Fruit fly (Drosophila melanogaster) whole organism, adult: ENCODE measurements around the gene CG15141.
A peak's percentile ranks its signal among the peaks of the same experiment; 100 is the strongest.

Experiments used
- CG11617 ChIP-seq: fragments of 200-800 bp; sonication (Bioruptor generic); optimal IDR thresholded peaks from 2 replicates; lab custom pipeline; 2017; ENCODE audit warnings: mild to moderate bottlenecking, missing biosample characterization, missing genetic modification reagents, missing genetic modification characterization
- CG14711 ChIP-seq: fragments of 200-800 bp; sonication (Bioruptor generic); optimal IDR thresholded peaks from 2 replicates; lab custom pipeline; 2018; ENCODE audit warnings: missing biosample characterization, mild to moderate bottlenecking, missing genetic modification characterization, moderate library complexity
- CG1620 ChIP-seq: fragments of 200-800 bp; sonication (Bioruptor generic); optimal IDR thresholded peaks from 2 replicates; lab custom pipeline; 2016; ENCODE audit warnings: missing biosample characterization, missing genetic modification characterization
- CG33017 ChIP-seq: fragments of 200-800 bp; sonication (Bioruptor generic); optimal IDR thresholded peaks from 2 replicates; lab custom pipeline; 2018; ENCODE audit warnings: missing biosample characterization, mild to moderate bottlenecking, missing genetic modification characterization, moderate library complexity
- CG7045 ChIP-seq: fragments of 200-800 bp; sonication (Bioruptor generic); optimal IDR thresholded peaks from 2 replicates; lab custom pipeline; 2017; ENCODE audit warnings: missing biosample characterization, mild to moderate bottlenecking, missing genetic modification characterization
- Clk ChIP-seq: fragments of 200-800 bp; sonication (Bioruptor generic); optimal IDR thresholded peaks from 2 replicates; lab custom pipeline; 2017; ENCODE audit warnings: missing biosample characterization, missing genetic modification characterization
- Crg-1 ChIP-seq: fragments of 200-800 bp; sonication (Bioruptor generic); optimal IDR thresholded peaks from 2 replicates; lab custom pipeline; 2016; ENCODE audit warnings: missing biosample characterization, missing genetic modification characterization
- Mnt ChIP-seq: fragments of 200-800 bp; sonication (Bioruptor generic); optimal IDR thresholded peaks from 2 replicates; lab custom pipeline; 2016; ENCODE audit warnings: missing biosample characterization, mild to moderate bottlenecking, missing genetic modification characterization
- bab1 ChIP-seq: fragments of 200-800 bp; sonication (Bioruptor generic); optimal IDR thresholded peaks from 3 replicates; lab custom pipeline; 2019; ENCODE audit warnings: missing biosample characterization, mild to moderate bottlenecking, missing genetic modification characterization, moderate library complexity
- cic ChIP-seq: fragments of 200-800 bp; sonication (Bioruptor generic); optimal IDR thresholded peaks from 2 replicates; lab custom pipeline; 2017; ENCODE audit warnings: missing biosample characterization, mild to moderate bottlenecking, missing genetic modification characterization, moderate library complexity
- kay ChIP-seq: fragments of 200-800 bp; sonication (Bioruptor generic); peaks from one replicate; lab custom pipeline; 2016; ENCODE audit warnings: missing biosample characterization, missing genetic modification characterization, borderline replicate concordance
- ovo ChIP-seq: fragments of 200-800 bp; sonication (Bioruptor generic); optimal IDR thresholded peaks from 2 replicates; lab custom pipeline; 2016; ENCODE audit warnings: missing biosample characterization, missing genetic modification characterization

CG15141 gene

DNA sequence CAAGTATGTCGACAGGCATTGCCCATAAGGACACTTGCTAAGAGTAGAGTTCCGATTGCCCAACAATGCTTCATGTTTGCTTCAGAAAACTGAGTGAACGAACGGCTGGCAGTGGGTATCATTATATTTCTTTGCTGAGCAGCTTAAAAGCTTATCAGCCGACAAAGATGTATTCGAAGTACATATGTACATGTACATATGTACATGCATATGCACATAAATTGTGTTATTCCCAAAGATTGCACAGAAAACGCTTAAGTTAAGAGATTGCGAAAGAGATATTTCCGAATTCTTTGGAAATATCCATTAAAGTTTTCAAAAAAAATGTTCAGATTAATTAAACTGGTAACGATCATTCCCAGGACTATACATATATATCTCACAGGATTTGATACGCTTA lies 45.4 kb downstream of the CG15141 start, which contains the start of gene SPH93:
Gene SPH93 (minus strand): TSS at position 101 of the 400 bp plus-strand sequence.
- TF ChIP-seq Clk (GFP tag; lab: Kevin White, UChicago) (no peak), CG33017 (tag; lab: Kevin White, UChicago) (no peak), Crg-1 (GFP tag; lab: Kevin White, UChicago) (no peak), ovo (GFP tag; lab: Kevin White, UChicago) (no peak), CG7045 (GFP tag; lab: Kevin White, UChicago) (no peak), bab1 (no peak), CG11617 (no peak), CG14711 (tag; lab: Kevin White, UChicago) (no peak), Mnt (GFP tag; lab: Kevin White, UChicago) (no peak)

DNA sequence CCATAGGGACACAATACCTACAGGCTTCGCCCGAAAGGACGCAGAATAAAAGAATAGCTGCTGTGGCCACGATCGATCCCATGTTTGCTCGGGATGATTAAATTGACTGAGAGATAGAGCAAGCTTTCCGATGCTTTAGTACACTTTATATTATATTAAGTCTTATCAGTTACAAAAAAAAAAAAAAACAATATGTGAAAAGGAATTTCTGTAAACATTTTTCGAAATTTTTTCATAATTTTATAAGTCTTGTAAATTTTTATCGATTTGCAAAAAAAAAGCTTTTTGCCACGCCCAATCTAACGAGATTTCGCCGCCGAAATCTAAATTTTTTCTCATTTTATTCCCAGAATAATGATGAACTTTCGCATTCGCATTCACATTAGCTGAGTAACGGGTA lies 47.5 kb downstream of the CG15141 start, which contains the start of gene CG18563:
Gene CG18563 (minus strand): TSS at position 101 of the 400 bp plus-strand sequence.
- no peak for TF ChIP-seq CG33017 (tag; lab: Kevin White, UChicago)
- no peak for TF ChIP-seq bab1
- no peak for TF ChIP-seq CG1620 (GFP tag; lab: Kevin White, UChicago)
- TF ChIP-seq cic (GFP tag; lab: Kevin White, UChicago), result no peak
- peak; percentile 70 for TF ChIP-seq kay (GFP tag; lab: Kevin White, UChicago)
